Worm (Caenorhabditis elegans) whole organism, L1 larva: ENCODE measurements around the gene mvb-12.

Experiments
- C34B4.2 ChIP-seq: sonication (generic microtip); optimal IDR thresholded peaks from 2 replicates; lab custom pipeline; 2017; ENCODE audit warnings: mild to moderate bottlenecking, missing genetic modification characterization, missing compliant biosample characterization
- F16B12.6 ChIP-seq: fragments of 150-350 bp; optimal IDR thresholded peaks from 2 replicates; lab custom pipeline; 2014; ENCODE audit warnings: missing biosample characterization, missing genetic modification characterization
- alr-1 ChIP-seq: fragments of 200-800 bp; sonication (Bioruptor generic); optimal IDR thresholded peaks from 2 replicates; lab custom pipeline; 2018; ENCODE audit warnings: borderline replicate concordance, mild to moderate bottlenecking, missing genetic modification characterization, missing compliant biosample characterization
- blmp-1 ChIP-seq: fragments of 150-350 bp; optimal IDR thresholded peaks from 2 replicates; lab custom pipeline; 2014; ENCODE audit warnings: missing biosample characterization, missing genetic modification characterization
- ces-1 ChIP-seq: fragments of 150-350 bp; optimal IDR thresholded peaks from 2 replicates; lab custom pipeline; 2014; ENCODE audit warnings: missing biosample characterization, missing genetic modification reagents, missing genetic modification characterization
- efl-1 ChIP-seq, 4 experiments: fragments of 150-350 bp; optimal IDR thresholded peaks in 3 of 4; peaks in 1 of 4; 1 replicate in 1 of 4; 2 replicates in 3 of 4; lab custom pipeline; 2014; ENCODE audit warnings: missing biosample characterization in 2 of 4, missing genetic modification characterization in 2 of 4, missing genetic modification reagents in 2 of 4
- elt-2 ChIP-seq: sonication (generic microtip); optimal IDR thresholded peaks from 2 replicates; lab custom pipeline; 2016; ENCODE audit warnings: missing genetic modification characterization, mild to moderate bottlenecking, inconsistent platforms, missing compliant biosample characterization, missing genetic modification reagents
- ets-5 ChIP-seq: fragments of 200-800 bp; sonication (Bioruptor generic); IDR thresholded peaks from 2 replicates; pipeline ENCODE4 v1.3.6; 2022; ENCODE audit warnings: missing genetic modification characterization, missing compliant biosample characterization
- fkh-10 ChIP-seq: sonication (generic microtip); optimal IDR thresholded peaks from 2 replicates; lab custom pipeline; 2017; ENCODE audit warnings: missing biosample characterization, missing genetic modification reagents, missing genetic modification characterization
- fkh-4 ChIP-seq: sonication (generic microtip); optimal IDR thresholded peaks from 2 replicates; lab custom pipeline; 2016; ENCODE audit warnings: missing compliant biosample characterization, missing genetic modification characterization, borderline replicate concordance
- hlh-17 ChIP-seq: fragments of 200-800 bp; sonication (Bioruptor generic); optimal IDR thresholded peaks from 2 replicates; lab custom pipeline; 2018; ENCODE audit warnings: missing genetic modification characterization, mild to moderate bottlenecking, missing compliant biosample characterization, moderate library complexity, borderline replicate concordance
- isw-1 ChIP-seq: fragments of 200-800 bp; sonication (Bioruptor generic); IDR thresholded peaks from 2 replicates; pipeline ENCODE4 v1.3.6; 2022; ENCODE audit warnings: missing genetic modification characterization, missing compliant biosample characterization
- lin-13 ChIP-seq: fragments of 150-350 bp; optimal IDR thresholded peaks from 2 replicates; lab custom pipeline; 2014; ENCODE audit warnings: missing biosample characterization, missing genetic modification reagents, missing genetic modification characterization
- lin-15B ChIP-seq: fragments of 150-350 bp; sonication (generic microtip); optimal IDR thresholded peaks from 3 replicates; lab custom pipeline; 2014; ENCODE audit warnings: missing biosample characterization, missing genetic modification characterization
- lin-35 ChIP-seq, 2 experiments: fragments of 150-350 bp; optimal IDR thresholded peaks; 2 replicates each; lab custom pipeline; 2014; ENCODE audit warnings: missing biosample characterization in 2 of 2, missing genetic modification characterization in 2 of 2, missing genetic modification reagents in 2 of 2
- lin-39 ChIP-seq: fragments of 150-350 bp; optimal IDR thresholded peaks from 2 replicates; lab custom pipeline; 2014; ENCODE audit warnings: missing biosample characterization, missing genetic modification reagents, missing genetic modification characterization
- lsy-2 ChIP-seq, 2 experiments: fragments of 150-350 bp; optimal IDR thresholded peaks; 2 replicates each; lab custom pipeline; 2014; ENCODE audit warnings: missing biosample characterization in 2 of 2, missing genetic modification characterization in 2 of 2
- mab-9 ChIP-seq: fragments of 200-800 bp; sonication (Bioruptor generic); IDR thresholded peaks from 2 replicates; pipeline ENCODE4 v1.3.6; 2022; ENCODE audit warnings: missing genetic modification reagents, missing genetic modification characterization, missing compliant biosample characterization
- mep-1 ChIP-seq: fragments of 150-350 bp; optimal IDR thresholded peaks from 2 replicates; lab custom pipeline; 2014; ENCODE audit warnings: missing biosample characterization, missing genetic modification characterization
- nhr-19 ChIP-seq: fragments of 200-800 bp; sonication (Bioruptor generic); conservative IDR thresholded peaks from 2 replicates; pipeline ENCODE4 v1.3.6; 2022; ENCODE audit warnings: missing genetic modification characterization, missing compliant biosample characterization
- nhr-28 ChIP-seq: fragments of 150-350 bp; optimal IDR thresholded peaks from 2 replicates; lab custom pipeline; 2014; ENCODE audit warnings: missing biosample characterization, missing genetic modification characterization
- nhr-77 ChIP-seq: fragments of 150-350 bp; optimal IDR thresholded peaks from 2 replicates; lab custom pipeline; 2014; ENCODE audit warnings: missing biosample characterization, missing genetic modification characterization
- nhr-84 ChIP-seq: sonication (generic microtip); optimal IDR thresholded peaks from 2 replicates; lab custom pipeline; 2017; ENCODE audit warnings: missing biosample characterization, missing genetic modification characterization
- nhr-85 ChIP-seq: sonication (generic microtip); peaks from one replicate; lab custom pipeline; 2016; ENCODE audit warnings: missing genetic modification characterization, inconsistent platforms, missing compliant biosample characterization
- nhr-90 ChIP-seq: sonication (generic microtip); optimal IDR thresholded peaks from 2 replicates; lab custom pipeline; 2016; ENCODE audit warnings: mild to moderate bottlenecking, missing genetic modification characterization, missing compliant biosample characterization; ENCODE audit not compliant: poor library complexity
- pag-3 ChIP-seq: sonication (generic microtip); optimal IDR thresholded peaks from 2 replicates; lab custom pipeline; 2017; ENCODE audit warnings: missing genetic modification characterization, mild to moderate bottlenecking, missing compliant biosample characterization, antibody characterized with exemption, borderline replicate concordance; ENCODE audit not compliant: insufficient read depth
- pax-3 ChIP-seq: fragments of 200-800 bp; sonication (Bioruptor generic); optimal IDR thresholded peaks from 2 replicates; lab custom pipeline; 2018; ENCODE audit warnings: mild to moderate bottlenecking, missing genetic modification characterization, moderate library complexity, missing compliant biosample characterization
- skn-1 ChIP-seq: fragments of 150-350 bp; optimal IDR thresholded peaks from 2 replicates; lab custom pipeline; 2014; ENCODE audit warnings: missing biosample characterization, missing genetic modification characterization
- snpc-4 ChIP-seq: fragments of 150-350 bp; optimal IDR thresholded peaks from 2 replicates; lab custom pipeline; 2014; ENCODE audit warnings: missing biosample characterization, missing genetic modification characterization
- sptf-1 ChIP-seq: fragments of 150-350 bp; optimal IDR thresholded peaks from 2 replicates; lab custom pipeline; 2014; ENCODE audit warnings: missing biosample characterization, missing genetic modification characterization
- swsn-7 ChIP-seq: sonication (generic microtip); optimal IDR thresholded peaks from 2 replicates; lab custom pipeline; 2016; ENCODE audit warnings: missing genetic modification characterization, missing compliant biosample characterization
- tlp-1 ChIP-seq: fragments of 150-350 bp; optimal IDR thresholded peaks from 2 replicates; lab custom pipeline; 2014; ENCODE audit warnings: missing biosample characterization, missing genetic modification characterization
- unc-62 ChIP-seq: fragments of 150-350 bp; optimal IDR thresholded peaks from 2 replicates; lab custom pipeline; 2014; ENCODE audit warnings: missing biosample characterization, missing genetic modification reagents, missing genetic modification characterization
- vab-15 ChIP-seq: sonication (generic microtip); optimal IDR thresholded peaks from 2 replicates; lab custom pipeline; 2017; ENCODE audit warnings: missing genotype, mild to moderate bottlenecking, missing genetic modification characterization, missing compliant biosample characterization
- xbp-1 ChIP-seq: sonication (generic microtip); optimal IDR thresholded peaks from 2 replicates; lab custom pipeline; 2016; ENCODE audit warnings: missing genetic modification characterization, missing compliant biosample characterization

Gene mvb-12

DNA sequence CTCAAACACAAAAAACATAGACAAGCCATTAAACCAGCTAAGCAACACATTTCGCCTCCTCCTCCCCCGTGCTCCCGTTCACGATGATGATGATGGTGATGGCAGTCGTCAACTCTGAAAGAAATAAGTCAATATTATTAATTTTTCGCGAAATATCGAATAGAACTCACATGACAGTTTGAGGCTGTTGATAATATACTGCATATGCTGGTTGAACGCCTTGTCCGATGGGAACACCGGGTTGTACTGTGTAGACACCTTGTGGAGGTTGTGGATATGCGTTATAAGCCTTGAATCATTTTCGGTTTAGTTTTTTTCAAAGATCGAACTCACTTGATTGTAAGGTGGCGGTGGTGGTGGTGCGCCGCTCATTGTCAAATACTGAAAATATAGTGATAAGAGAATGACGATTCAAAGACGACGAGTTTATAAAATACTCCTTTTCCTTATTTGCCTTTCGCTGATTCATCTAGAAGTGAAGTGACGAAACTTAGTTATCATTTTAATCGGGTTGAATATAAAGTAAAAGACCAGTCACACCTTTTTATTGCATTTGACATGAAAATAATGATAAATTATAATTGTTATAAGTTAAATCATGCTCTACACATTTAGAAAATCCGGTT lies 38.4 kb upstream of the mvb-12 start, which contains the start of gene C33H5.13:
Gene C33H5.13, minus strand, starts transcription at position 443 of the 626 bp plus-strand sequence.
- TF ChIP-seq lin-35 (GFP tag; optimal IDR thresholded peaks at IDR 0.05; lab: Kevin White, UChicago) = peak in 1 of 2 experiments; percentile 20
- no peak for TF ChIP-seq pax-3 (tag; lab: Kevin White, UChicago)
- TF ChIP-seq efl-1 (optimal IDR thresholded peaks at IDR 0.05; lab: Kevin White, UChicago) = peak in 1 of 2 experiments; percentile 6
- TF ChIP-seq efl-1 (GFP tag; optimal IDR thresholded peaks at IDR 0.05 in 1 of 2; lab: Kevin White, UChicago) = peak in 1 of 2 experiments; percentile 56
- no peak for TF ChIP-seq tlp-1 (tag; lab: Kevin White, UChicago)
- peak; percentile 34 for TF ChIP-seq elt-2 (tag; lab: Kevin White, UChicago)
- TF ChIP-seq fkh-10 (GFP tag; lab: Kevin White, UChicago) = no peak
- no peak for TF ChIP-seq snpc-4 (tag; lab: Kevin White, UChicago)
- TF ChIP-seq mep-1 (tag; lab: Kevin White, UChicago) = no peak
- no peak for TF ChIP-seq pag-3
- TF ChIP-seq nhr-28 = no peak

- TF ChIP-seq nhr-84 (tag; lab: Kevin White, UChicago) = no peak
- no peak for TF ChIP-seq lin-15B (tag; lab: Kevin White, UChicago)
- no peak for TF ChIP-seq swsn-7 (tag; lab: Kevin White, UChicago)
- no peak for TF ChIP-seq lin-35 (GFP tag; optimal IDR thresholded peaks at IDR 0.05; lab: Kevin White, UChicago)
- no peak for TF ChIP-seq mab-9 (GFP tag; lab: Robert Waterston, UW)
- no peak for TF ChIP-seq skn-1
- no peak for TF ChIP-seq C34B4.2 (tag; lab: Kevin White, UChicago)
- TF ChIP-seq unc-62 (GFP tag; lab: Kevin White, UChicago) = no peak
- TF ChIP-seq xbp-1 (tag; lab: Kevin White, UChicago) = no peak
Measured at ce11 chrIV:7794709-7795108, 35.6 kb upstream of the mvb-12 start, which contains the start of gene ntp-1. Gene ntp-1 (minus strand): TSS chrIV:7794809.

ce11 chrIV:7796432-7797113 lies 33.8 kb upstream of the mvb-12 start, which contains the start of gene sgo-1:
Gene sgo-1 (minus strand): TSS chrIV:7796482.
- TF ChIP-seq swsn-7 (tag; lab: Kevin White, UChicago) (no peak), sptf-1 (tag; lab: Kevin White, UChicago) (no peak), efl-1 (optimal IDR thresholded peaks at IDR 0.05; lab: Kevin White, UChicago) (peak; percentile 1 to 16), efl-1 (GFP tag; optimal IDR thresholded peaks at IDR 0.05 in 1 of 2; lab: Kevin White, UChicago) (no peak), F16B12.6 (tag; lab: Kevin White, UChicago) (no peak)

- TF ChIP-seq efl-1 (optimal IDR thresholded peaks at IDR 0.05; lab: Kevin White, UChicago) (no peak), efl-1 (GFP tag; optimal IDR thresholded peaks at IDR 0.05 in 1 of 2; lab: Kevin White, UChicago) (no peak), lsy-2 (tag; optimal IDR thresholded peaks at IDR 0.05; lab: Kevin White, UChicago) (no peak), blmp-1 (no peak)
Measured at ce11 chrIV:7800338-7800737, 30.0 kb upstream of the mvb-12 start.

DNA sequence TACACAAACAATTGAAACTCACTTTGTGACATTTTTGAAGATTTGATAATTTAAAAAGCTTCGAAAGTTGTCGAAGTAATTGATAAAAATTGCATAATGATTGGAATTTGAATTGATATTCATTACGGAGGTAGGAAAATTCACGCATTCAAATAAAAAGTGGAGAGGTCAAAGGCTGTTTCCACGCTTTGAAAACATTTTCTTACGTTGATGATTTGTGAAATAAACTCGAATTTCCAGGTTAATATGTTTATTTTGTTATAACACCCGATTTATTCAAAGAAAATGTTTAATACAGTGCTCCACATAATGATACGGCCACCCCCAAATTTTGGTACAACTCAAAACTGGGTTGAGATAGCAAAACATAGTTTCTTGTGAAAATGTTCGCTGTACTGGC lies 27.1 kb upstream of the mvb-12 start, which contains the start of gene C33H5.16:
Gene C33H5.16, minus strand, starts transcription at position 101 of the 400 bp plus-strand sequence.
- TF ChIP-seq pag-3 (no peak), fkh-4 (tag; lab: Kevin White, UChicago) (no peak), snpc-4 (tag; lab: Kevin White, UChicago) (no peak), nhr-77 (tag; lab: Kevin White, UChicago) (no peak), ets-5 (GFP tag; lab: Robert Waterston, UW) (no peak), lin-13 (GFP tag; lab: Kevin White, UChicago) (no peak), vab-15 (tag; lab: Kevin White, UChicago) (no peak), hlh-17 (GFP tag; lab: Kevin White, UChicago) (no peak), alr-1 (tag; lab: Kevin White, UChicago) (no peak), nhr-90 (tag; lab: Kevin White, UChicago) (no peak), nhr-19 (GFP tag; lab: Robert Waterston, UW) (no peak), lin-39 (tag; lab: Kevin White, UChicago) (no peak), isw-1 (GFP tag; lab: Robert Waterston, UW) (no peak), elt-2 (tag; lab: Kevin White, UChicago) (no peak), efl-1 (optimal IDR thresholded peaks at IDR 0.05; lab: Kevin White, UChicago) (no peak), efl-1 (GFP tag; optimal IDR thresholded peaks at IDR 0.05 in 1 of 2; lab: Kevin White, UChicago) (no peak), nhr-85 (tag; lab: Kevin White, UChicago) (no peak), ces-1 (GFP tag; lab: Kevin White, UChicago) (no peak)
